Worm (Caenorhabditis elegans) whole organism, L1 larva: ENCODE results near the gene R07E5.7.

Experiments
- C04F5.9 ChIP-seq: sonication (generic microtip); optimal IDR thresholded peaks from 2 replicates; lab custom pipeline; 2016; ENCODE audit warnings: missing genetic modification characterization, missing compliant biosample characterization
- C16A3.4 ChIP-seq: fragments of 150-350 bp; optimal IDR thresholded peaks from 2 replicates; lab custom pipeline; 2014; ENCODE audit warnings: missing biosample characterization, missing genetic modification characterization
- F16B12.6 ChIP-seq: fragments of 150-350 bp; optimal IDR thresholded peaks from 2 replicates; lab custom pipeline; 2014; ENCODE audit warnings: missing biosample characterization, missing genetic modification characterization
- aly-2 ChIP-seq: fragments of 150-350 bp; optimal IDR thresholded peaks from 2 replicates; lab custom pipeline; 2014; ENCODE audit warnings: missing biosample characterization, missing genetic modification characterization
- ama-1 ChIP-seq: fragments of 150-350 bp; optimal IDR thresholded peaks from 2 replicates; lab custom pipeline; 2014
- ceh-63 ChIP-seq: fragments of 200-800 bp; sonication (Bioruptor generic); optimal IDR thresholded peaks from 2 replicates; lab custom pipeline; 2018; ENCODE audit warnings: mild to moderate bottlenecking, missing genetic modification characterization, missing compliant biosample characterization
- ceh-82 ChIP-seq, 3 experiments: fragments of 150-350 bp in 1 of 3; sonication (generic microtip) in 2 of 3; optimal IDR thresholded peaks; 2 replicates each; lab custom pipeline; 2014 to 2017; ENCODE audit warnings: missing biosample characterization in 3 of 3, missing genetic modification characterization in 3 of 3
- ces-1 ChIP-seq: fragments of 150-350 bp; optimal IDR thresholded peaks from 2 replicates; lab custom pipeline; 2014; ENCODE audit warnings: missing biosample characterization, missing genetic modification reagents, missing genetic modification characterization
- dsc-1 ChIP-seq: sonication (generic microtip); optimal IDR thresholded peaks from 2 replicates; lab custom pipeline; 2016; ENCODE audit warnings: mild to moderate bottlenecking, missing genetic modification characterization, missing compliant biosample characterization
- efl-1 ChIP-seq, 4 experiments: fragments of 150-350 bp; optimal IDR thresholded peaks in 3 of 4; peaks in 1 of 4; 1 replicate in 1 of 4; 2 replicates in 3 of 4; lab custom pipeline; 2014; ENCODE audit warnings: missing biosample characterization in 2 of 4, missing genetic modification characterization in 2 of 4, missing genetic modification reagents in 2 of 4
- egl-27 ChIP-seq, 2 experiments: fragments of 150-350 bp in 1 of 2; sonication (generic microtip); optimal IDR thresholded peaks; 3 replicates each; lab custom pipeline; 2017 to 2018; ENCODE audit warnings: missing biosample characterization in 2 of 2, missing genetic modification characterization in 2 of 2, missing genetic modification reagents in 2 of 2
- elt-3 ChIP-seq, 6 experiments: fragments of 150-350 bp in 1 of 6; sonication (generic microtip); optimal IDR thresholded peaks; 2 replicates each; lab custom pipeline; 2017 to 2018; ENCODE audit warnings: missing biosample characterization in 6 of 6, missing genetic modification characterization in 6 of 6, inconsistent platforms in 1 of 6
- ets-5 ChIP-seq: fragments of 200-800 bp; sonication (Bioruptor generic); IDR thresholded peaks from 2 replicates; pipeline ENCODE4 v1.3.6; 2022; ENCODE audit warnings: missing genetic modification characterization, missing compliant biosample characterization
- fkh-4 ChIP-seq: sonication (generic microtip); optimal IDR thresholded peaks from 2 replicates; lab custom pipeline; 2016; ENCODE audit warnings: missing compliant biosample characterization, missing genetic modification characterization, borderline replicate concordance
- jun-1 ChIP-seq: fragments of 150-350 bp; optimal IDR thresholded peaks from 2 replicates; lab custom pipeline; 2014; ENCODE audit warnings: missing biosample characterization, missing genetic modification reagents, missing genetic modification characterization
- lin-14 ChIP-seq: fragments of 200-800 bp; sonication (Bioruptor generic); optimal IDR thresholded peaks from 2 replicates; lab custom pipeline; 2018; ENCODE audit warnings: mild to moderate bottlenecking, missing genetic modification characterization, moderate library complexity, missing compliant biosample characterization
- lin-35 ChIP-seq, 2 experiments: fragments of 150-350 bp; optimal IDR thresholded peaks; 2 replicates each; lab custom pipeline; 2014; ENCODE audit warnings: missing biosample characterization in 2 of 2, missing genetic modification characterization in 2 of 2, missing genetic modification reagents in 2 of 2
- lir-3 ChIP-seq: sonication (generic microtip); optimal IDR thresholded peaks from 2 replicates; lab custom pipeline; 2016; ENCODE audit warnings: mild to moderate bottlenecking, missing genetic modification characterization, moderate library complexity, missing compliant biosample characterization; ENCODE audit not compliant: poor library complexity
- lsy-2 ChIP-seq, 2 experiments: fragments of 150-350 bp; optimal IDR thresholded peaks; 2 replicates each; lab custom pipeline; 2014; ENCODE audit warnings: missing biosample characterization in 2 of 2, missing genetic modification characterization in 2 of 2
- mdl-1 ChIP-seq, 2 experiments: fragments of 150-350 bp; optimal IDR thresholded peaks; 2 replicates each; lab custom pipeline; 2014 to 2017; ENCODE audit warnings: missing biosample characterization in 2 of 2, missing genetic modification characterization in 2 of 2, inconsistent platforms in 1 of 2
- nhr-11 ChIP-seq: fragments of 150-350 bp; optimal IDR thresholded peaks from 2 replicates; lab custom pipeline; 2014; ENCODE audit warnings: missing biosample characterization, missing genetic modification characterization
- nhr-12 ChIP-seq: sonication (generic microtip); optimal IDR thresholded peaks from 2 replicates; lab custom pipeline; 2017; ENCODE audit warnings: missing biosample characterization, missing genetic modification characterization
- nhr-19 ChIP-seq: fragments of 200-800 bp; sonication (Bioruptor generic); conservative IDR thresholded peaks from 2 replicates; pipeline ENCODE4 v1.3.6; 2022; ENCODE audit warnings: missing genetic modification characterization, missing compliant biosample characterization
- nhr-20 ChIP-seq: sonication (generic microtip); optimal IDR thresholded peaks from 2 replicates; lab custom pipeline; 2016; ENCODE audit warnings: mild to moderate bottlenecking, missing genetic modification characterization, missing compliant biosample characterization
- nhr-47 ChIP-seq: sonication (generic microtip); optimal IDR thresholded peaks from 2 replicates; lab custom pipeline; 2016; ENCODE audit warnings: mild to moderate bottlenecking, missing genetic modification characterization, moderate library complexity, missing compliant biosample characterization
- nhr-71 ChIP-seq: sonication (generic microtip); optimal IDR thresholded peaks from 2 replicates; lab custom pipeline; 2016; ENCODE audit warnings: mild to moderate bottlenecking, missing genetic modification characterization, moderate library complexity, missing compliant biosample characterization
- nhr-76 ChIP-seq: sonication (generic microtip); optimal IDR thresholded peaks from 2 replicates; lab custom pipeline; 2017; ENCODE audit warnings: missing biosample characterization, missing genetic modification characterization
- nhr-90 ChIP-seq: sonication (generic microtip); optimal IDR thresholded peaks from 2 replicates; lab custom pipeline; 2016; ENCODE audit warnings: mild to moderate bottlenecking, missing genetic modification characterization, missing compliant biosample characterization; ENCODE audit not compliant: poor library complexity
- pax-3 ChIP-seq: fragments of 200-800 bp; sonication (Bioruptor generic); optimal IDR thresholded peaks from 2 replicates; lab custom pipeline; 2018; ENCODE audit warnings: mild to moderate bottlenecking, missing genetic modification characterization, moderate library complexity, missing compliant biosample characterization
- skn-1 ChIP-seq: fragments of 150-350 bp; optimal IDR thresholded peaks from 2 replicates; lab custom pipeline; 2014; ENCODE audit warnings: missing biosample characterization, missing genetic modification characterization
- snu-23 ChIP-seq: sonication (generic microtip); optimal IDR thresholded peaks from 2 replicates; lab custom pipeline; 2016; ENCODE audit warnings: missing genetic modification characterization, missing compliant biosample characterization
- sox-4 ChIP-seq: sonication (generic microtip); optimal IDR thresholded peaks from 2 replicates; lab custom pipeline; 2016; ENCODE audit warnings: missing genetic modification characterization, missing compliant biosample characterization
- sptf-1 ChIP-seq: fragments of 150-350 bp; optimal IDR thresholded peaks from 2 replicates; lab custom pipeline; 2014; ENCODE audit warnings: missing biosample characterization, missing genetic modification characterization
- swsn-7 ChIP-seq: sonication (generic microtip); optimal IDR thresholded peaks from 2 replicates; lab custom pipeline; 2016; ENCODE audit warnings: missing genetic modification characterization, missing compliant biosample characterization
- tbx-2 ChIP-seq: sonication (generic microtip); optimal IDR thresholded peaks from 2 replicates; lab custom pipeline; 2016; ENCODE audit warnings: missing genetic modification characterization, missing compliant biosample characterization
- unc-130 ChIP-seq: fragments of 150-350 bp; optimal IDR thresholded peaks from 2 replicates; lab custom pipeline; 2017; ENCODE audit warnings: missing biosample characterization, missing genetic modification characterization, inconsistent platforms
- unc-62 ChIP-seq: fragments of 150-350 bp; optimal IDR thresholded peaks from 2 replicates; lab custom pipeline; 2014; ENCODE audit warnings: missing biosample characterization, missing genetic modification reagents, missing genetic modification characterization
- unc-86 ChIP-seq: sonication (generic microtip); optimal IDR thresholded peaks from 2 replicates; lab custom pipeline; 2016; ENCODE audit warnings: missing genetic modification characterization, missing compliant biosample characterization
- xbp-1 ChIP-seq: sonication (generic microtip); optimal IDR thresholded peaks from 2 replicates; lab custom pipeline; 2016; ENCODE audit warnings: missing genetic modification characterization, missing compliant biosample characterization

The R07E5.7 gene

DNA sequence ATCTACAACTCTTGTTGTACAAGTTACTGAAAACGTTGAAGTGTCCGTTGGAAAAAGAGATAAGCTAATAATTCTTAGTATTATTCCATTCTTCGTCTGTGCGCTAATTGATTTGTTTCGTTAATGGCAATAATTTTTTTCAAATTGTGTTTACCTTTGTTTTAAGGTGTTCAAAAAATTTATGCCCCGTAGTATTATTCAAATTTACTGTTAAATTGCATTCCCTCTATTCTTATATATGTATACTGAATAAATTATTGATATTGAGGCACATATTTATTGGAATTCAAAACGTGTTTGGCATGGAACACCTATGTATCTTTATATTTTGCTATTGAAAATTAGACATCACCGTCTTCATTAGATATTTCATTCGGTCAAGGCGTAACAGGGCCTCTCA lies 44.1 kb downstream of the R07E5.7 start, which contains the start of gene pals-26:
TSS of gene pals-26 (plus strand) at position 301 of the 400 bp plus-strand sequence.
- TF ChIP-seq unc-62 (GFP tag; lab: Kevin White, UChicago) (no peak), nhr-11 (tag; lab: Kevin White, UChicago) (no peak), unc-130 (tag; lab: Kevin White, UChicago) (no peak), sox-4 (tag; lab: Kevin White, UChicago) (no peak), F16B12.6 (tag; lab: Kevin White, UChicago) (no peak), ets-5 (GFP tag; lab: Robert Waterston, UW) (no peak), lsy-2 (tag; optimal IDR thresholded peaks at IDR 0.05; lab: Kevin White, UChicago) (no peak), sptf-1 (no peak), ceh-82 (tag; optimal IDR thresholded peaks at IDR 0.05; lab: Kevin White, UChicago) (no peak), nhr-12 (tag; lab: Kevin White, UChicago) (no peak), ama-1 (lab: Kevin White, UChicago) (no peak), ceh-63 (no peak), pax-3 (no peak), snu-23 (GFP tag; lab: Kevin White, UChicago) (no peak), egl-27 (tag; optimal IDR thresholded peaks at IDR 0.05; lab: Kevin White, UChicago) (no peak)

DNA sequence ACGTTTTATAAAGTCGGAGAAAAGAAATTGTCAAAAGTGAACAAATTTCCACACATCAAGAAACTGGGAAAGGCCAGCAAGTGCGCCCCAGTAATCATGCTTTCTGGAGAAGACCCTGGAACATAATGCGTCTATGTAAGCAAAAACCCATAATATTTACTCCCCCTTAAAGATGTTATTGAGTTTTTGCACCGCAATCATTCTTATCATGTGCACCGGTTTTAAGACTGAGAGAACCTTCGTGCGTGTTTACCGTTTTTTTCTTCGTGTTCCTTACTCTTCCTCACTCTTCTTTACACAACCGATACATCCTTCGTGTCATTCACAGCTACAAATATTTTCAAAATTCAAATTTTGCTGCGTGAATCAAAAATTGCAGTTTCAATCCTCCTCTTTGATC lies 46.1 kb downstream of the R07E5.7 start:
- no peak for TF ChIP-seq C04F5.9 (tag; lab: Kevin White, UChicago)
- no peak for TF ChIP-seq ces-1 (GFP tag; lab: Kevin White, UChicago)
- TF ChIP-seq unc-130 (tag; lab: Kevin White, UChicago), result no peak
- TF ChIP-seq dsc-1 (tag; lab: Kevin White, UChicago), result no peak
- TF ChIP-seq unc-86 (tag; lab: Kevin White, UChicago), result no peak
- no peak for TF ChIP-seq skn-1 (tag; lab: Kevin White, UChicago)
- no peak for TF ChIP-seq fkh-4 (tag; lab: Kevin White, UChicago)
- TF ChIP-seq sptf-1, result no peak
- no peak for TF ChIP-seq lin-14 (GFP tag; lab: Kevin White, UChicago)
- TF ChIP-seq, all 84 proteins: peak for 0

DNA sequence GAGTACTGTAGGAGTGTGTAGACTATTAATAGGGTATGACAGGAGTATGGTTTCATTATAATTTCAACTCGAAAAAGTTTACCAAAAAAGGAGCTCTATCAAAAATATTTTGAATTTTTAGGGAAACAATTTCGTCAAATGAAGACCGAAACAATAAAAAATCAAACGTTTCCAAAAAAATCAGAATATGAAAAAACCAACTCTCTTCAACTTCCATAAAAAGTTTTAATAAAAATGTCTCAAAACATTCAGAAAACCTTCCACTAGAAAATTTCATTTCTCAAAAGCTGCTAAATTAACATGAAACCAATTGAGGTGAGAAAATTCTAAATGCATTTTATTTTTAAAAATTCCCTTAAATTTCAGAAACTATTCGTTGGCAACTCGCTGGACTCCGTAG lies 48.4 kb downstream of the R07E5.7 start, which contains the start of gene ckb-3:
TSS of gene ckb-3 (plus strand) at position 301 of the 400 bp plus-strand sequence.
- TF ChIP-seq nhr-90, result no peak
- TF ChIP-seq dsc-1 (tag; lab: Kevin White, UChicago), result no peak
- no peak for TF ChIP-seq C04F5.9 (tag; lab: Kevin White, UChicago)
- no peak for TF ChIP-seq elt-3 (tag; optimal IDR thresholded peaks at IDR 0.05; lab: Kevin White, UChicago)
- TF ChIP-seq nhr-76 (tag; lab: Kevin White, UChicago), result no peak
- TF ChIP-seq, all 84 proteins: peak for 0

DNA sequence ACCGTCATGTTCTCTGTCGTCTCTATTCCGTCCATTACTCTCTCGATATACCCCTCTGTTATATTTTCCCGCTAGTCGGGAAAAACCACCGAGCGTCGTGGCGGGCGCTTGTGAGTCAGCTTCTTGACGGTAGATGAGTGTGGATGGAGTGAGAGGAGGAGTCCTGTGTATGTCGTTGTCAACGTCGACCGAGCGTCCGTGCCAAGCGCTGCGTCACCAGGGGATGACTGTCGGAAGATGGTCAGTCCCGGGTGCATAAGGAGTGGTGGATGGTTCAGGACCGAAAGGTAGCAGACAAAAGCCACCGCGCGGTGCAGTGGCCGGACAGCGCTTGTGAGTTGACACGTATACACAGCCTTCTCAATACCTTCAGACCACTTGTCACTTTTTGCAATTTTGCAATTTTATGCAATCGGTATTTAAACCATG lies 49.6 kb downstream of the R07E5.7 start:
- TF ChIP-seq nhr-90, result peak; percentile 37
- peak; percentile 27 for TF ChIP-seq lir-3
- TF ChIP-seq mdl-1 (tag; optimal IDR thresholded peaks at IDR 0.05; lab: Kevin White, UChicago), result peak in 1 of 2 experiments; percentile 14
- peak; percentile 51 for TF ChIP-seq nhr-47 (tag; lab: Kevin White, UChicago)
- peak; percentile 17 for TF ChIP-seq jun-1 (tag; lab: Kevin White, UChicago)
- peak in 1 of 2 experiments; percentile 9 for TF ChIP-seq efl-1 (optimal IDR thresholded peaks at IDR 0.05; lab: Kevin White, UChicago)
- TF ChIP-seq efl-1 (GFP tag; optimal IDR thresholded peaks at IDR 0.05 in 1 of 2; lab: Kevin White, UChicago), result peak in 1 of 2 experiments; percentile 70
- peak; percentile 68 for TF ChIP-seq nhr-19 (GFP tag; lab: Robert Waterston, UW)
- TF ChIP-seq snu-23 (GFP tag; lab: Kevin White, UChicago), result peak; percentile 45
- peak in 1 of 2 experiments; percentile 57 for TF ChIP-seq lsy-2 (tag; optimal IDR thresholded peaks at IDR 0.05; lab: Kevin White, UChicago)
- TF ChIP-seq nhr-20 (tag; lab: Kevin White, UChicago), result peak; percentile 36
- peak in 1 of 2 experiments; percentile 26 for TF ChIP-seq lin-35 (GFP tag; optimal IDR thresholded peaks at IDR 0.05; lab: Kevin White, UChicago)
- peak; percentile 44 for TF ChIP-seq dsc-1 (tag; lab: Kevin White, UChicago)
- TF ChIP-seq tbx-2, result peak; percentile 24
- peak; percentile 28 for TF ChIP-seq xbp-1 (tag; lab: Kevin White, UChicago)
- TF ChIP-seq swsn-7 (tag; lab: Kevin White, UChicago), result peak; percentile 21
- TF ChIP-seq aly-2 (tag; lab: Kevin White, UChicago), result peak; percentile 35
- TF ChIP-seq C16A3.4, result peak; percentile 13
- peak; percentile 61 for TF ChIP-seq nhr-71
